Worm (Caenorhabditis elegans): ENCODE measurements around the gene dnj-1.

DNA sequence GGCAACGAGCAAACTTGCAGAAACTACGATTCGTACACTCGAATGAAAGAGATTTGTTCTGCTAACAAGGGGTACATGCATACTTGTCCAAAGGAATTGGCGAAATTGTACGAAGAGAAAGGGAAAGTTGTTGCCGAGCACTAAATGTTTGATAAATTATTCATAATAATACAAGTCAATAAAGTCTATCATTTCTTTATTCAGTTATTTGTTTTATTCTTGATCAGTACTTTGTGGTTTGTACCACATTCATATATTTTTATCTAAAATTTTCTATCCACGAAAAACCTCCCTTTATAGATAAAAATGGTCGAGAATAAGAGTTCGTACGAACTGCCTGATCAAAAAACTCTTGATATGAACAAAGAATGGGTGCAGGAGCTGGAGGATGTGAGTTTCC lies 21.7 kb downstream of the dnj-1 start, which contains the start of gene edg-1:
- TF ChIP-seq elt-1 (tag; optimal IDR thresholded peaks at IDR 0.05; ENCODE audit: borderline replicate concordance, insufficient read depth) (no peak), lin-13 (tag; optimal IDR thresholded peaks at IDR 0.05) (no peak), blmp-1 (tag; optimal IDR thresholded peaks at IDR 0.05) (no peak), nhr-237 (tag; optimal IDR thresholded peaks at IDR 0.05) (no peak), unc-39 (tag; optimal IDR thresholded peaks at IDR 0.05) (no peak), nhr-76 (tag; optimal IDR thresholded peaks at IDR 0.05) (no peak), nhr-28 (tag; optimal IDR thresholded peaks at IDR 0.05) (no peak), pha-4 (tag; optimal IDR thresholded peaks at IDR 0.05) (no peak), ztf-11 (tag; optimal IDR thresholded peaks at IDR 0.05) (no peak), ces-1 (GFP tag; optimal IDR thresholded peaks at IDR 0.05) (no peak), unc-62 (GFP tag; optimal IDR thresholded peaks at IDR 0.05) (no peak), snpc-4 (tag; optimal IDR thresholded peaks at IDR 0.05) (no peak), ceh-39 (tag; optimal IDR thresholded peaks at IDR 0.05) (no peak)

All from whole organism, mixed stage, embryonic.